Worm (Caenorhabditis elegans): ENCODE data around the gene Y6D1A.2.

Y6D1A.2 gene

DNA sequence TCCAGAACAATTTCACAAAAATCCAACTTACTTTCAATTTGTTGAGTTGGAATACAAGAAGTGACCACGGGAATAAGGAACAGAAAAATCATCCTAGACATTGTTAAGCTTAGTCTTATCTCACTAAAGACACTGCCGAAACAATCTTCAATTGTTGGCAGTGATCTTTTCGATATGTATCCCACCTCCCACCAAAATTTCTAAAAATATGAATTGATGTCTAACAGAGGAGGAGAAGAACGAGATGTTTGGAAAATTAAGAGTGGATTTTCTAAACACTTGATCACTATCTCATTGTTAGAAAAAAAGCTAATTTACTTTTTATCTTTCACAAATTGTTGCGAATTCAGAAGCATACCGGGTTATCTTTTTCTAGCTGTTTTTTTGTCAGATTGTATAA lies 12.8 kb upstream of the Y6D1A.2 start, which contains the start of gene clec-144 (continued):
- TF ChIP-seq lag-1 (GFP tag; IDR thresholded peaks at IDR 0.05) (no peak), mel-28 (tag; optimal IDR thresholded peaks at IDR 0.05; ENCODE audit: borderline replicate concordance) (no peak)

DNA sequence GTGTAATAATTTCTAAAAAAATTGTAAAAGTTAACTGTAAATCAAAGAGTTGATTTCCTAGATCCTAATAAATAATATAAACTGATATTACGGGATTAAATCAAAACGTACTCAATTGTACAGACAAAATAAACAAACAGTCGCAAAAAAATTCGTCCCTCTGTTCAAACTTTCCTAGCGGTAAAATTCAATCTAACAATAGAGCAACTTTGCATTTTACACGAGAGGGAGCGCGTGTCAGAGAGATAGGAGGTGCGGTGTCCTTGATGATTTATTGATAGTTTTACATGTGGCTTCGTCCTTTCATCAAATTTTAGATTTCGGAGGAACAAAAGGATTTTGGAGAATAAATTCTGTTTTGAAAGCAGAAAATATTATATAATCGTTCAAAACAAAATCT lies 10.9 kb upstream of the Y6D1A.2 start:
- TF ChIP-seq nhr-80 (tag; optimal IDR thresholded peaks at IDR 0.05): peak; percentile 31
- no peak for TF ChIP-seq hmg-20 (GFP tag; IDR thresholded peaks at IDR 0.05)
- TF ChIP-seq attf-5 (GFP tag; optimal IDR thresholded peaks at IDR 0.05): peak; percentile 7

DNA sequence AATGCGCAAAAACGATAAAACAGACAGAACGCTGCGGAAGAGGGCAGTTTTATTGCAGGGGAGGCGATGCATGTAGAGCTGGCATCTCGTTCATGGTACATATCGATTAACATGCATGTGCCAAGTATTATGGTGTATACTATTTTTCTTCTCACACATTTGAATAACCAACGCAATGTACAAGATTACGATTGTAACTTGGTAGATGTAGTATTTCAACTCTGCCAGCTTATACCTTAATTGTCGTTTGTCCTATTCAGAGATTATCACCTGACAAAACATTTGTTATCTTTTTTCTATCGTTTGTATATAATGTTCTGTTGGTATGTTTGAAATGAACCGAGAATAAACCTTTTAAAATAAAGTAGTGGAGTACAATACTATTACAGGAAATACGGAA lies 10.2 kb upstream of the Y6D1A.2 start, which contains the start of gene pes-5:
Gene pes-5 (minus strand): TSS at position 101 of the 400 bp plus-strand sequence.
- no peak for TF ChIP-seq F49E8.2 (tag; optimal IDR thresholded peaks at IDR 0.05; ENCODE audit: insufficient read depth)
- no peak for TF ChIP-seq mes-4 (tag; optimal IDR thresholded peaks at IDR 0.05)
- TF ChIP-seq efl-1 (GFP tag; optimal IDR thresholded peaks at IDR 0.05): no peak
- no peak for TF ChIP-seq rec-8 (tag; optimal IDR thresholded peaks at IDR 0.05)
- no peak for TF ChIP-seq nhr-80 (tag; optimal IDR thresholded peaks at IDR 0.05)
- TF ChIP-seq hmg-20 (GFP tag; IDR thresholded peaks at IDR 0.05): no peak
- no peak for TF ChIP-seq F57C9.4 (tag; optimal IDR thresholded peaks at IDR 0.05)
- no peak for TF ChIP-seq lsy-27 (tag; optimal IDR thresholded peaks at IDR 0.05; ENCODE audit: borderline replicate concordance, insufficient read depth)
- TF ChIP-seq zim-3 (tag; optimal IDR thresholded peaks at IDR 0.05): no peak
- TF ChIP-seq unc-62 (GFP tag; optimal IDR thresholded peaks at IDR 0.05): no peak
- no peak for TF ChIP-seq somi-1 (GFP tag; optimal IDR thresholded peaks at IDR 0.05)
- no peak for TF ChIP-seq akir-1 (GFP tag; optimal IDR thresholded peaks at IDR 0.05)
- TF ChIP-seq unc-130 (GFP tag; optimal IDR thresholded peaks at IDR 0.05): no peak
- TF ChIP-seq sea-2 (GFP tag; IDR thresholded peaks at IDR 0.05): no peak
- no peak for TF ChIP-seq nfya-1 (tag; optimal IDR thresholded peaks at IDR 0.05; ENCODE audit: borderline replicate concordance, insufficient read depth)
- TF ChIP-seq die-1 (tag; optimal IDR thresholded peaks at IDR 0.05): no peak

DNA sequence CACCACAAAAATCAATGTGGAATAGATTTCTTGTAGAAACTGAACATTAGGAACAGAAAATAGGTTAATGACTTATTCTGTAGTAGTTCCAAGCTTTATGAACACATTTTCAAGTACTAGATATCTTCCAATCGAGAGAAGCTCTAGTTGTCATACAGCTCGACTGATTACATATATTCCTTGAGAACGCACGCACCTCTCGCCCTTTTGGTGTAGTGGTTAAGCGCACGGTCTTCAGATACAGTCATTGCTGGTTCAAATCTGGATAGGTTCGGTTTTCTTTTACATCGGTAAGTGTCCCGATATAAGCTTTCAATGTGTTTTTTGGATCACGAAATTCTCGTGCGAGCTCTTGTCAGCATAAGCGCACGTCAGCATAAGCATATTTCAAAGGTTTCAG lies 4.9 kb upstream of the Y6D1A.2 start:
- TF ChIP-seq tbp1 (GFP tag; optimal IDR thresholded peaks at IDR 0.05): peak; percentile 65

DNA sequence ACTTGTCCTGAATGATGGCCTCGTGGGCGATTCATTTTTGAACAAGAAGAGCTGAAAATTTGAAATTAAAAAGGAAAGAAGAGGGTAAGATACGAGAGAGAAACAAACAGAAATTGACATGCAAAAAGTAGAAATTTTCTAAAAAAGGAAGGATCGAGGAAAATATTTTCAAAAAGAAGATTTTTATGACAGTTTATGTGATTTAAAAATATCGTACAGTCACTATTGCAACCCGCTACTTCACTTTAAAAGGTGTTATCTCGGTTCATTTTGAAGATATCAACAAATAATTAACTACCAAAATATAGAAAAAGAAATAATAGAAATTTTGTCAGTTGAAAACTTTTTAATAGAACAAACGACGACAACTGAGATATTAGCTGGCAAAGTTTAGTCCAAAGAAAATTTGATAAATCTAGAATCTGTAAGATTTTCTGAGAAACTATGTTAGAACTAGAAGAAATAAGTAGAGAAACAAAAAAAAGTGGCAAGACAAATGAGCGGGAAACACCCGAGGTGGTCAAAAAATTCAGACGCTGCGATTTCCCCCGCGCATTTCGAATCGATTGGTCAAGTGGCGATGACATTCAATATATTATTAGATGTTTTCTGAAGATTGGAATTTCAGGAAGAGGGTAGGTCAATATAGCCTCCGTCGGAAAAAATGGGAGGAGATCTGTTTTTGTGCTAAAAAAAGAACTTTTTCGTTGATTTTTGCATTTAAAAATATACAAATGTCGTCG lies 4.0 kb upstream of the Y6D1A.2 start, which contains the start of gene Y6D1A.1:
Gene Y6D1A.1 (minus strand): TSS at position 51 of the 743 bp plus-strand sequence.
- TF ChIP-seq attf-5 (GFP tag; optimal IDR thresholded peaks at IDR 0.05) (no peak), F57C9.4 (tag; optimal IDR thresholded peaks at IDR 0.05) (no peak), F33H1.4 (GFP tag; IDR thresholded peaks at IDR 0.05) (peak; percentile 59; the same call in 1 of the 2 replicates), lsy-27 (tag; optimal IDR thresholded peaks at IDR 0.05; ENCODE audit: borderline replicate concordance, insufficient read depth) (no peak), dpl-1 (GFP tag; optimal IDR thresholded peaks at IDR 0.05) (peak; percentile 43), tlf-1 (GFP tag; optimal IDR thresholded peaks at IDR 0.05) (no peak), F22D6.2 (tag; optimal IDR thresholded peaks at IDR 0.05) (no peak), unc-130 (GFP tag; optimal IDR thresholded peaks at IDR 0.05) (no peak), ceh-79 (tag; optimal IDR thresholded peaks at IDR 0.05) (no peak), ekl-4 (GFP tag; IDR thresholded peaks at IDR 0.05) (0 out of 2 replicates have a peak, but pooled peaks have one; percentile 33), zfh-2 (GFP tag; conservative IDR thresholded peaks at IDR 0.05) (no peak), ceh-100 (GFP tag; IDR thresholded peaks at IDR 0.05) (no peak), egrh-3 (GFP tag; IDR thresholded peaks at IDR 0.05) (no peak), mxl-1 (tag; optimal IDR thresholded peaks at IDR 0.05) (no peak), pbrm-1 (GFP tag; IDR thresholded peaks at IDR 0.05) (no peak), chd-7 (tag; optimal IDR thresholded peaks at IDR 0.05) (no peak), lsl-1 (GFP tag; optimal IDR thresholded peaks at IDR 0.05) (peak; percentile 55), ceh-27 (GFP tag; optimal IDR thresholded peaks at IDR 0.05) (no peak), egl-18 (GFP tag; IDR thresholded peaks at IDR 0.05) (no peak), die-1 (tag; optimal IDR thresholded peaks at IDR 0.05) (no peak), D2030.7 (GFP tag; IDR thresholded peaks at IDR 0.05) (peak; percentile 50; the same call in 1 of the 2 replicates), lin-35 (GFP tag; optimal IDR thresholded peaks at IDR 0.05) (peak in 1 of 3 experiments; percentile 4), ceh-40 (GFP tag; IDR thresholded peaks at IDR 0.05) (no peak), T26A5.8 (tag; optimal IDR thresholded peaks at IDR 0.05) (no peak), F10E7.11 (tag; optimal IDR thresholded peaks at IDR 0.05) (no peak), efl-1 (GFP tag; optimal IDR thresholded peaks at IDR 0.05) (peak; percentile 90)
